Worm (Caenorhabditis elegans) whole organism, young adult: ENCODE data around the gene C50C3.1.
A peak's percentile ranks its signal among the peaks of the same experiment; 100 is the strongest.

Experiments used
- B0261.1 ChIP-seq: sonication (generic microtip); optimal IDR thresholded peaks from 2 replicates; lab custom pipeline; 2016; ENCODE audit warnings: mild to moderate bottlenecking, missing genetic modification characterization, moderate library complexity, missing compliant biosample characterization
- B0336.3 ChIP-seq: fragments of 200-800 bp; sonication (Bioruptor generic); IDR thresholded peaks from 2 replicates; pipeline ENCODE4 v1.3.6; 2022; ENCODE audit warnings: missing genetic modification characterization, missing compliant biosample characterization
- C06A6.2 ChIP-seq: fragments of 200-800 bp; sonication (Bioruptor generic); conservative IDR thresholded peaks from 2 replicates; pipeline ENCODE4 v1.3.6; 2022; ENCODE audit warnings: missing genetic modification characterization, missing compliant biosample characterization
- F22D6.2 ChIP-seq: sonication (generic microtip); optimal IDR thresholded peaks from 2 replicates; lab custom pipeline; 2016; ENCODE audit warnings: mild to moderate bottlenecking, missing genetic modification characterization, missing compliant biosample characterization
- F23B12.7 ChIP-seq: sonication (generic microtip); optimal IDR thresholded peaks from 2 replicates; lab custom pipeline; 2017; ENCODE audit warnings: missing genetic modification characterization, mild to moderate bottlenecking, missing compliant biosample characterization, antibody characterized with exemption, moderate library complexity; ENCODE audit not compliant: insufficient read depth
- F33H1.4 ChIP-seq: fragments of 200-800 bp; sonication (Bioruptor generic); IDR thresholded peaks from 2 replicates; pipeline ENCODE4 v1.3.6; 2022; ENCODE audit warnings: missing genetic modification reagents, missing genetic modification characterization, missing compliant biosample characterization
- F39B2.1 ChIP-seq: fragments of 200-800 bp; sonication (Bioruptor generic); IDR thresholded peaks from 2 replicates; pipeline ENCODE4 v1.3.6; 2022; ENCODE audit warnings: missing genetic modification reagents, missing genetic modification characterization, missing compliant biosample characterization
- F52B5.7 ChIP-seq: sonication (generic microtip); optimal IDR thresholded peaks from 2 replicates; lab custom pipeline; 2016; ENCODE audit warnings: mild to moderate bottlenecking, missing genetic modification characterization, missing compliant biosample characterization
- F55B11.4 ChIP-seq: sonication (generic microtip); optimal IDR thresholded peaks from 2 replicates; lab custom pipeline; 2016; ENCODE audit warnings: missing compliant biosample characterization, missing genetic modification characterization, borderline replicate concordance; ENCODE audit not compliant: insufficient read depth
- K12H6.12 ChIP-seq: fragments of 200-800 bp; sonication (Bioruptor generic); optimal IDR thresholded peaks from 2 replicates; lab custom pipeline; 2018; ENCODE audit warnings: mild to moderate bottlenecking, missing genetic modification characterization, missing compliant biosample characterization
- Y56A3A.18 ChIP-seq: fragments of 200-800 bp; sonication (Bioruptor generic); IDR thresholded peaks from 2 replicates; pipeline ENCODE4 v1.3.6; 2022; ENCODE audit warnings: missing genetic modification reagents, missing genetic modification characterization, missing compliant biosample characterization
- Y95B8A.8 ChIP-seq: fragments of 200-800 bp; sonication (Bioruptor generic); IDR thresholded peaks from 2 replicates; pipeline ENCODE4 v1.3.6; 2022; ENCODE audit warnings: missing genetic modification reagents, missing genetic modification characterization, missing compliant biosample characterization
- ZK185.1 ChIP-seq: sonication (generic microtip); optimal IDR thresholded peaks from 2 replicates; lab custom pipeline; 2016; ENCODE audit warnings: mild to moderate bottlenecking, missing genetic modification characterization, missing compliant biosample characterization; ENCODE audit not compliant: poor library complexity, severe bottlenecking
- akir-1 ChIP-seq: fragments of 200-800 bp; sonication (Bioruptor generic); optimal IDR thresholded peaks from 2 replicates; lab custom pipeline; 2018; ENCODE audit warnings: mild to moderate bottlenecking, missing genetic modification characterization, moderate library complexity, missing compliant biosample characterization
- aptf-3 ChIP-seq: fragments of 200-800 bp; sonication (Bioruptor generic); IDR thresholded peaks from 2 replicates; pipeline ENCODE4 v1.3.6; 2022; ENCODE audit warnings: missing genetic modification characterization, missing compliant biosample characterization
- atf-7 ChIP-seq: sonication (generic microtip); optimal IDR thresholded peaks from 2 replicates; lab custom pipeline; 2017; ENCODE audit warnings: mild to moderate bottlenecking, missing genetic modification characterization, missing compliant biosample characterization
- athp-1 ChIP-seq: sonication (generic microtip); optimal IDR thresholded peaks from 2 replicates; lab custom pipeline; 2017; ENCODE audit warnings: mild to moderate bottlenecking, missing genetic modification characterization, missing compliant biosample characterization
- attf-5 ChIP-seq: fragments of 200-800 bp; sonication (Bioruptor generic); optimal IDR thresholded peaks from 2 replicates; lab custom pipeline; 2018; ENCODE audit warnings: mild to moderate bottlenecking, missing genetic modification characterization, missing compliant biosample characterization
- bed-2 ChIP-seq: fragments of 200-800 bp; sonication (Bioruptor generic); IDR thresholded peaks from 2 replicates; pipeline ENCODE4 v1.3.6; 2022; ENCODE audit warnings: missing genetic modification reagents, missing genetic modification characterization, missing compliant biosample characterization
- cebp-2 ChIP-seq: fragments of 200-800 bp; sonication (Bioruptor generic); IDR thresholded peaks from 2 replicates; pipeline ENCODE4 v1.3.6; 2022; ENCODE audit warnings: missing genetic modification characterization, missing compliant biosample characterization
- ceh-91 ChIP-seq: fragments of 200-800 bp; sonication (Bioruptor generic); IDR thresholded peaks from 2 replicates; pipeline ENCODE4 v1.3.6; 2022; ENCODE audit warnings: missing genetic modification reagents, missing genetic modification characterization, missing compliant biosample characterization
- chd-7 ChIP-seq: sonication (generic microtip); optimal IDR thresholded peaks from 2 replicates; lab custom pipeline; 2016; ENCODE audit warnings: mild to moderate bottlenecking, missing genetic modification characterization, moderate library complexity, missing compliant biosample characterization
- dpff-1 ChIP-seq: sonication (generic microtip); optimal IDR thresholded peaks from 2 replicates; lab custom pipeline; 2017; ENCODE audit warnings: mild to moderate bottlenecking, missing genetic modification characterization, missing compliant biosample characterization
- ekl-4 ChIP-seq: fragments of 200-800 bp; sonication (Bioruptor generic); IDR thresholded peaks from 2 replicates; pipeline ENCODE4 v1.3.6; 2022; ENCODE audit warnings: missing genetic modification reagents, missing genetic modification characterization, missing compliant biosample characterization
- fkh-3 ChIP-seq: sonication (generic microtip); optimal IDR thresholded peaks from 2 replicates; lab custom pipeline; 2016; ENCODE audit warnings: mild to moderate bottlenecking, missing genetic modification characterization, missing compliant biosample characterization
- hrde-1 ChIP-seq: sonication (generic microtip); optimal IDR thresholded peaks from 2 replicates; lab custom pipeline; 2016; ENCODE audit warnings: missing genetic modification characterization, mild to moderate bottlenecking, missing compliant biosample characterization, moderate library complexity, missing genotype, missing genetic modification reagents, borderline replicate concordance
- lag-1 ChIP-seq: fragments of 200-800 bp; sonication (Bioruptor generic); IDR thresholded peaks from 2 replicates; pipeline ENCODE4 v1.3.6; 2022; ENCODE audit warnings: missing genetic modification reagents, missing genetic modification characterization, missing compliant biosample characterization
- let-526 ChIP-seq: fragments of 200-800 bp; sonication (Bioruptor generic); IDR thresholded peaks from 2 replicates; pipeline ENCODE4 v1.3.6; 2022; ENCODE audit warnings: missing genetic modification reagents, missing genetic modification characterization, missing compliant biosample characterization
- madf-8 ChIP-seq: fragments of 200-800 bp; sonication (Bioruptor generic); conservative IDR thresholded peaks from 2 replicates; pipeline ENCODE4 v1.3.6; 2022; ENCODE audit warnings: missing genetic modification reagents, missing genetic modification characterization, missing compliant biosample characterization
- mcd-1 ChIP-seq: fragments of 200-800 bp; sonication (Bioruptor generic); IDR thresholded peaks from 2 replicates; pipeline ENCODE4 v1.3.6; 2022; ENCODE audit warnings: missing genetic modification reagents, missing genetic modification characterization, missing compliant biosample characterization
- mxl-1 ChIP-seq: sonication (generic microtip); optimal IDR thresholded peaks from 2 replicates; lab custom pipeline; 2016; ENCODE audit warnings: missing genetic modification characterization, missing compliant biosample characterization
- nfyb-1 ChIP-seq: fragments of 200-800 bp; sonication (Bioruptor generic); IDR thresholded peaks from 2 replicates; pipeline ENCODE4 v1.3.6; 2022; ENCODE audit warnings: missing genetic modification reagents, missing genetic modification characterization, missing compliant biosample characterization
- nhr-120 ChIP-seq: fragments of 200-800 bp; sonication (Bioruptor generic); IDR thresholded peaks from 2 replicates; pipeline ENCODE4 v1.3.6; 2022; ENCODE audit warnings: missing genetic modification characterization, missing compliant biosample characterization
- nhr-80 ChIP-seq: sonication (generic microtip); optimal IDR thresholded peaks from 2 replicates; lab custom pipeline; 2016; ENCODE audit warnings: missing genetic modification characterization, missing compliant biosample characterization
- nhr-90 ChIP-seq: sonication (generic microtip); optimal IDR thresholded peaks from 2 replicates; lab custom pipeline; 2016; ENCODE audit warnings: missing genotype, mild to moderate bottlenecking, missing genetic modification characterization, missing compliant biosample characterization
- pbrm-1 ChIP-seq: fragments of 200-800 bp; sonication (Bioruptor generic); IDR thresholded peaks from 2 replicates; pipeline ENCODE4 v1.3.6; 2022; ENCODE audit warnings: missing genetic modification reagents, missing genetic modification characterization, missing compliant biosample characterization
- rpc-1 ChIP-seq, 2 experiments: fragments of 150-350 bp in 1 of 2; sonication (generic microtip) in 1 of 2; optimal IDR thresholded peaks; 2 replicates each; lab custom pipeline; 2014 to 2018; ENCODE audit warnings: missing biosample characterization in 1 of 2, missing genetic modification characterization in 1 of 2, missing genetic modification reagents in 1 of 2, missing genotype in 1 of 2
- sea-2 ChIP-seq: fragments of 200-800 bp; sonication (Bioruptor generic); IDR thresholded peaks from 2 replicates; pipeline ENCODE4 v1.3.6; 2022; ENCODE audit warnings: missing genetic modification characterization, missing compliant biosample characterization
- snpc-3.4 ChIP-seq: sonication (generic microtip); optimal IDR thresholded peaks from 2 replicates; lab custom pipeline; 2017; ENCODE audit warnings: missing genetic modification characterization, mild to moderate bottlenecking, missing compliant biosample characterization, antibody characterized with exemption, moderate library complexity, missing genotype, missing genetic modification reagents
- sptf-2 ChIP-seq: fragments of 200-800 bp; sonication (Bioruptor generic); optimal IDR thresholded peaks from 2 replicates; lab custom pipeline; 2018; ENCODE audit warnings: mild to moderate bottlenecking, missing genetic modification characterization, missing compliant biosample characterization
- tbp1 ChIP-seq: fragments of 200-800 bp; sonication (Bioruptor generic); optimal IDR thresholded peaks from 2 replicates; lab custom pipeline; 2018; ENCODE audit warnings: mild to moderate bottlenecking, missing genetic modification characterization, missing compliant biosample characterization
- tbx-9 ChIP-seq: sonication (generic microtip); optimal IDR thresholded peaks from 2 replicates; lab custom pipeline; 2016; ENCODE audit warnings: borderline replicate concordance, missing genetic modification characterization, inconsistent platforms, missing compliant biosample characterization
- ztf-26 ChIP-seq: sonication (generic microtip); optimal IDR thresholded peaks from 2 replicates; lab custom pipeline; 2017; ENCODE audit warnings: missing genetic modification characterization, missing compliant biosample characterization

The C50C3.1 gene

ce11 chrIII:8161238-8161637, 30.6 kb upstream of the C50C3.1 start, which contains the start of gene inpp-5K:
inpp-5K (minus strand) TSS chrIII:8161338.
- TF ChIP-seq pbrm-1 (GFP tag; lab: Robert Waterston, UW) (no peak), hrde-1 (tag; lab: Kevin White, UChicago) (peak; percentile 31), nfyb-1 (GFP tag; lab: Robert Waterston, UW) (peak; percentile 70)
- TF ChIP-seq, all 124 proteins: peak for 2

DNA sequence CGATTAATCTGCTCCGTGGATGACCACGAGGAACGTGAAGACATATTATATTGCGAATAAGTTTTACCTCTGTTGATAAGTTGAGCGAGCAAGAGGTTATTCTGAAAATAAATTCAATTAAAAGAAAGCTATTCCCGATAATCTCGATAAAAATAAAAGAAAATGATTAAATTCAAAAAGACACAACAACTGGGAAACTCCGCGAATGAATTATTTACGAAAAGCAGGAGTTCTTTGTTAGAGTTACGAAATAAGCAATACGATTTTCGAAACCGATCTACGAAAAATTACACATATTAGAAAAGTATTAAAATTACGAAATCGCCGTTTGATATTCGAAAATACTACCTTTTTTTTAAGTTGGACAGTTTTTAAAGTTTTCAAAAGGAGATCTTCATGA, 28.5 kb upstream of the C50C3.1 start, which contains the start of gene bath-42:
bath-42 (minus strand) TSS at position 101 of the 400 bp plus-strand sequence.
- TF ChIP-seq madf-8 (GFP tag; lab: Robert Waterston, UW): no peak
- TF ChIP-seq F33H1.4 (GFP tag; lab: Robert Waterston, UW): no peak
- no peak for TF ChIP-seq tbx-9 (tag; lab: Kevin White, UChicago)
- TF ChIP-seq C06A6.2 (GFP tag; lab: Robert Waterston, UW): no peak
- TF ChIP-seq, all 124 proteins: peak for 0

ce11 chrIII:8163788-8164423, 27.9 kb upstream of the C50C3.1 start, which contains the start of gene prp-8:
prp-8 (plus strand) TSS chrIII:8164373.
- TF ChIP-seq snpc-3.4 (tag; lab: Kevin White, UChicago) (peak; percentile 18), bed-2 (GFP tag; lab: Robert Waterston, UW) (no peak), chd-7 (no peak), sptf-2 (GFP tag; lab: Kevin White, UChicago) (no peak), tbp1 (GFP tag; lab: Kevin White, UChicago) (peak; percentile 64), K12H6.12 (peak; percentile 72), Y95B8A.8 (GFP tag; lab: Robert Waterston, UW) (no peak), nhr-120 (no peak), pbrm-1 (GFP tag; lab: Robert Waterston, UW) (peak; percentile 43; the same call in 1 of the 2 replicates), attf-5 (GFP tag; lab: Kevin White, UChicago) (peak; percentile 98), akir-1 (GFP tag; lab: Kevin White, UChicago) (no peak), ztf-26 (tag; lab: Kevin White, UChicago) (peak; percentile 39), sea-2 (GFP tag; lab: Robert Waterston, UW) (no peak), ceh-91 (peak; percentile 56), dpff-1 (no peak), nhr-80 (tag; lab: Kevin White, UChicago) (peak; percentile 50), rpc-1 (optimal IDR thresholded peaks at IDR 0.05; lab: Kevin White, UChicago) (no peak), rpc-1 (tag; optimal IDR thresholded peaks at IDR 0.05; lab: Kevin White, UChicago) (no peak), F22D6.2 (tag; lab: Kevin White, UChicago) (no peak), F52B5.7 (no peak), lag-1 (GFP tag; lab: Robert Waterston, UW) (no peak), fkh-3 (tag; lab: Kevin White, UChicago) (no peak), B0261.1 (tag; lab: Kevin White, UChicago) (peak; percentile 15), athp-1 (tag; lab: Kevin White, UChicago) (peak; percentile 71), nhr-90 (tag; lab: Kevin White, UChicago) (no peak), mxl-1 (tag; lab: Kevin White, UChicago) (no peak), aptf-3 (no peak), F55B11.4 (tag; lab: Kevin White, UChicago) (no peak), F23B12.7 (tag; lab: Kevin White, UChicago) (peak; percentile 80), let-526 (GFP tag; lab: Robert Waterston, UW) (no peak), ekl-4 (peak; percentile 51), Y56A3A.18 (GFP tag; lab: Robert Waterston, UW) (no peak), atf-7 (tag; lab: Kevin White, UChicago) (no peak), cebp-2 (no peak), mcd-1 (GFP tag; lab: Robert Waterston, UW) (peak; percentile 76), F39B2.1 (GFP tag; lab: Robert Waterston, UW) (no peak), B0336.3 (GFP tag; lab: Robert Waterston, UW) (peak; percentile 34; the same call in 1 of the 2 replicates), ZK185.1 (tag; lab: Kevin White, UChicago) (peak; percentile 75)
